Worm (Caenorhabditis elegans) whole organism, L3 larva: Measurements from ENCODE around the gene Y54G2A.77.

Experiments
- ama-1 ChIP-seq: fragments of 150-350 bp; optimal IDR thresholded peaks from 2 replicates; lab custom pipeline; 2018
- ceh-28 ChIP-seq: fragments of 150-350 bp; optimal IDR thresholded peaks from 2 replicates; lab custom pipeline; 2014; ENCODE audit warnings: missing biosample characterization, missing genetic modification reagents, missing genetic modification characterization
- ceh-82 ChIP-seq: fragments of 150-350 bp; optimal IDR thresholded peaks from 2 replicates; lab custom pipeline; 2014; ENCODE audit warnings: missing biosample characterization, missing genetic modification characterization
- ceh-9 ChIP-seq: sonication (generic microtip); optimal IDR thresholded peaks from 2 replicates; lab custom pipeline; 2018; ENCODE audit warnings: missing biosample characterization, missing genetic modification characterization
- egl-27 ChIP-seq: sonication (generic microtip); optimal IDR thresholded peaks from 4 replicates; lab custom pipeline; 2017; ENCODE audit warnings: missing biosample characterization, missing genetic modification reagents, missing genetic modification characterization
- elt-3 ChIP-seq, 3 experiments: fragments of 150-350 bp in 1 of 3; sonication (generic microtip) in 2 of 3; optimal IDR thresholded peaks; 2 replicates in 2 of 3; 4 replicates in 1 of 3; lab custom pipeline; 2014 to 2017; ENCODE audit warnings: missing biosample characterization in 3 of 3, missing genetic modification characterization in 3 of 3
- eor-1 ChIP-seq, 2 experiments: fragments of 150-350 bp; optimal IDR thresholded peaks; 2 replicates each; lab custom pipeline; 2014 to 2018; ENCODE audit warnings: missing biosample characterization in 2 of 2, missing genetic modification characterization in 2 of 2
- fkh-2 ChIP-seq: fragments of 150-350 bp; optimal IDR thresholded peaks from 2 replicates; lab custom pipeline; 2014; ENCODE audit warnings: missing biosample characterization, missing genetic modification reagents, missing genetic modification characterization
- fos-1 ChIP-seq: fragments of 150-350 bp; optimal IDR thresholded peaks from 2 replicates; lab custom pipeline; 2014; ENCODE audit warnings: missing biosample characterization, missing genetic modification characterization
- hmg-11 ChIP-seq: sonication (generic microtip); optimal IDR thresholded peaks from 2 replicates; lab custom pipeline; 2016; ENCODE audit warnings: missing genetic modification characterization, missing compliant biosample characterization
- lin-15B ChIP-seq: fragments of 150-350 bp; optimal IDR thresholded peaks from 2 replicates; lab custom pipeline; 2014; ENCODE audit warnings: missing biosample characterization, missing genetic modification characterization
- lin-39 ChIP-seq: fragments of 150-350 bp; optimal IDR thresholded peaks from 2 replicates; lab custom pipeline; 2018; ENCODE audit warnings: missing biosample characterization, missing genetic modification reagents, missing genetic modification characterization
- lsy-12 ChIP-seq: sonication (generic microtip); optimal IDR thresholded peaks from 2 replicates; lab custom pipeline; 2016; ENCODE audit warnings: mild to moderate bottlenecking, missing genetic modification characterization, missing compliant biosample characterization
- mdl-1 ChIP-seq: fragments of 150-350 bp; optimal IDR thresholded peaks from 2 replicates; lab custom pipeline; 2014; ENCODE audit warnings: missing biosample characterization, missing genetic modification characterization
- mml-1 ChIP-seq: fragments of 150-350 bp; sonication (generic microtip); optimal IDR thresholded peaks from 3 replicates; lab custom pipeline; 2014; ENCODE audit warnings: missing biosample characterization, missing genetic modification characterization
- nfya-1 ChIP-seq: sonication (generic microtip); optimal IDR thresholded peaks from 2 replicates; lab custom pipeline; 2017; ENCODE audit warnings: missing genetic modification characterization, mild to moderate bottlenecking, missing compliant biosample characterization, antibody characterized with exemption, moderate library complexity; ENCODE audit not compliant: insufficient read depth
- nhr-11 ChIP-seq: fragments of 150-350 bp; optimal IDR thresholded peaks from 2 replicates; lab custom pipeline; 2014; ENCODE audit warnings: missing biosample characterization, missing genetic modification characterization
- nhr-12 ChIP-seq: fragments of 150-350 bp; optimal IDR thresholded peaks from 2 replicates; lab custom pipeline; 2014; ENCODE audit warnings: missing biosample characterization, missing genetic modification characterization
- nhr-23 ChIP-seq: fragments of 150-350 bp; optimal IDR thresholded peaks from 2 replicates; lab custom pipeline; 2014; ENCODE audit warnings: missing biosample characterization, missing genetic modification reagents, missing genetic modification characterization
- nhr-237 ChIP-seq: fragments of 150-350 bp; optimal IDR thresholded peaks from 2 replicates; lab custom pipeline; 2014; ENCODE audit warnings: missing biosample characterization, missing genetic modification characterization
- nhr-25 ChIP-seq: sonication (generic microtip); optimal IDR thresholded peaks from 2 replicates; lab custom pipeline; 2017; ENCODE audit warnings: missing biosample characterization, missing genetic modification characterization
- nhr-28 ChIP-seq: fragments of 150-350 bp; optimal IDR thresholded peaks from 2 replicates; lab custom pipeline; 2014; ENCODE audit warnings: missing biosample characterization, missing genetic modification characterization
- nhr-43 ChIP-seq: sonication (generic microtip); optimal IDR thresholded peaks from 2 replicates; lab custom pipeline; 2016; ENCODE audit warnings: mild to moderate bottlenecking, missing genetic modification characterization, missing compliant biosample characterization; ENCODE audit not compliant: poor library complexity, severe bottlenecking
- nhr-67 ChIP-seq: fragments of 150-350 bp; optimal IDR thresholded peaks from 2 replicates; lab custom pipeline; 2014; ENCODE audit warnings: missing biosample characterization, missing genetic modification characterization
- nhr-76 ChIP-seq: fragments of 150-350 bp; sonication (generic microtip); optimal IDR thresholded peaks from 5 replicates; lab custom pipeline; 2014; ENCODE audit warnings: missing biosample characterization, missing genetic modification characterization
- pha-4 ChIP-seq: fragments of 150-350 bp; optimal IDR thresholded peaks from 2 replicates; lab custom pipeline; 2014; ENCODE audit warnings: missing biosample characterization, missing genetic modification reagents, missing genetic modification characterization
- sea-2 ChIP-seq: fragments of 150-350 bp; sonication (generic microtip); optimal IDR thresholded peaks from 4 replicates; lab custom pipeline; 2014; ENCODE audit warnings: missing biosample characterization, missing genetic modification reagents, missing genetic modification characterization
- skn-1 ChIP-seq: fragments of 150-350 bp; optimal IDR thresholded peaks from 2 replicates; lab custom pipeline; 2014; ENCODE audit warnings: missing biosample characterization, missing genetic modification characterization
- snpc-4 ChIP-seq: fragments of 150-350 bp; optimal IDR thresholded peaks from 2 replicates; lab custom pipeline; 2014; ENCODE audit warnings: missing biosample characterization, missing genetic modification characterization
- unc-39 ChIP-seq: sonication (generic microtip); optimal IDR thresholded peaks from 4 replicates; lab custom pipeline; 2017; ENCODE audit warnings: missing biosample characterization, missing genetic modification characterization
- unc-62 ChIP-seq: fragments of 150-350 bp; sonication (generic microtip); optimal IDR thresholded peaks from 4 replicates; lab custom pipeline; 2014; ENCODE audit warnings: missing biosample characterization, missing genetic modification reagents, missing genetic modification characterization
- zag-1 ChIP-seq: fragments of 150-350 bp; optimal IDR thresholded peaks from 2 replicates; lab custom pipeline; 2014; ENCODE audit warnings: missing biosample characterization, missing genetic modification characterization
- ztf-11 ChIP-seq: fragments of 150-350 bp; optimal IDR thresholded peaks from 2 replicates; lab custom pipeline; 2014; ENCODE audit warnings: missing biosample characterization, missing genetic modification characterization

The Y54G2A.77 gene

ce11 chrIV:2753541-2753940, 8.9 kb upstream of the Y54G2A.77 start:
- TF ChIP-seq lsy-12 (tag; lab: Kevin White, UChicago) (no peak), nhr-12 (no peak), zag-1 (tag; lab: Kevin White, UChicago) (no peak), ama-1 (lab: Kevin White, UChicago) (no peak), mdl-1 (tag; lab: Kevin White, UChicago) (no peak), lin-15B (tag; lab: Kevin White, UChicago) (no peak), snpc-4 (tag; lab: Kevin White, UChicago) (no peak), hmg-11 (tag; lab: Kevin White, UChicago) (no peak), nhr-76 (tag; lab: Kevin White, UChicago) (no peak), nhr-25 (tag; lab: Kevin White, UChicago) (no peak), nhr-28 (tag; lab: Kevin White, UChicago) (no peak), nhr-11 (no peak), nfya-1 (tag; lab: Kevin White, UChicago) (no peak), mml-1 (no peak), pha-4 (tag; lab: Kevin White, UChicago) (no peak), ceh-82 (tag; lab: Kevin White, UChicago) (no peak)

- TF ChIP-seq lin-15B (tag; lab: Kevin White, UChicago) (no peak), ztf-11 (no peak), mml-1 (no peak), nhr-43 (tag; lab: Kevin White, UChicago) (no peak)
- TF ChIP-seq, all 47 proteins: peak for 0
Observed at ce11 chrIV:2758079-2758478, 4.4 kb upstream of the Y54G2A.77 start.

- no peak for TF ChIP-seq ceh-28
Observed at ce11 chrIV:2759163-2759562, 3.3 kb upstream of the Y54G2A.77 start, which contains the start of gene Y54G2A.38. Y54G2A.38 (plus strand) TSS chrIV:2759463.

- TF ChIP-seq nhr-23 (tag; lab: Kevin White, UChicago) (no peak), ceh-28 (no peak), fkh-2 (tag; lab: Kevin White, UChicago) (no peak), ama-1 (lab: Kevin White, UChicago) (no peak), sea-2 (GFP tag; lab: Kevin White, UChicago) (no peak), nfya-1 (tag; lab: Kevin White, UChicago) (no peak), unc-62 (GFP tag; lab: Kevin White, UChicago) (no peak), egl-27 (tag; lab: Kevin White, UChicago) (no peak), ceh-9 (tag; lab: Kevin White, UChicago) (no peak), skn-1 (tag; lab: Kevin White, UChicago) (no peak), eor-1 (tag; optimal IDR thresholded peaks at IDR 0.05; lab: Kevin White, UChicago) (no peak), ztf-11 (no peak)
- TF ChIP-seq, all 47 proteins: peak for 0
Observed at ce11 chrIV:2761477-2761876, 1.0 kb upstream of the Y54G2A.77 start.

- TF ChIP-seq ceh-82 (tag; lab: Kevin White, UChicago) (no peak), fos-1 (no peak), pha-4 (tag; lab: Kevin White, UChicago) (no peak), fkh-2 (tag; lab: Kevin White, UChicago) (no peak), lin-39 (tag; lab: Kevin White, UChicago) (no peak), unc-39 (no peak), nhr-67 (tag; lab: Kevin White, UChicago) (no peak), nhr-237 (tag; lab: Kevin White, UChicago) (no peak), nhr-76 (tag; lab: Kevin White, UChicago) (no peak), ztf-11 (no peak), elt-3 (tag; optimal IDR thresholded peaks at IDR 0.05; lab: Kevin White, UChicago) (no peak), ama-1 (lab: Kevin White, UChicago) (no peak), hmg-11 (tag; lab: Kevin White, UChicago) (no peak)
- TF ChIP-seq, all 47 proteins: peak for 0
Observed at ce11 chrIV:2764160-2764559, 1.7 kb downstream of the Y54G2A.77 start.
